Worm (Caenorhabditis elegans): ENCODE results near the gene pelo-1.

The pelo-1 gene

DNA sequence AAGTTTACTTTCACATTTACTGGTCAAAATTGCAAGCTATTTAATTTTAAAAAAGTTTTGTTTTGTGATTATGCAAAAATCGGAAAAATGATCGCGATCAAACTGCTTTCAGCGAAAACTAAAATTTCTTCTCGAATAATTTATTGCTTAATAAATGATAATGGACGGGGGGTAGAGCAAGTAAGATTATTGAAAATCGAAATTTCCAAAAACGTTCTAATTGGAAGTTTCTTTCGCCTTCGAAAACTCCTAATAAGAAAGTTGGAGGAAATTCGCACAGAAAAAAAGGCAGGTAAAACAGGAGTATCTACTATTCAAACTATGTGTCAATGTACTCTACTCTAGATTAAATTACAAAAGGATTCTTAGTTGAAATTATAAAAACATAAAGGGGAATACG, 31.8 kb downstream of the pelo-1 start:
- no peak for TF ChIP-seq lin-13 (GFP tag; optimal IDR thresholded peaks at IDR 0.05)
- no peak for TF ChIP-seq lin-39 (tag; optimal IDR thresholded peaks at IDR 0.05)
- no peak for TF ChIP-seq elt-1 (tag; optimal IDR thresholded peaks at IDR 0.05)
- TF ChIP-seq alr-1 (tag; optimal IDR thresholded peaks at IDR 0.05), result no peak
- no peak for TF ChIP-seq R02D3.7 (tag; optimal IDR thresholded peaks at IDR 0.05)

DNA sequence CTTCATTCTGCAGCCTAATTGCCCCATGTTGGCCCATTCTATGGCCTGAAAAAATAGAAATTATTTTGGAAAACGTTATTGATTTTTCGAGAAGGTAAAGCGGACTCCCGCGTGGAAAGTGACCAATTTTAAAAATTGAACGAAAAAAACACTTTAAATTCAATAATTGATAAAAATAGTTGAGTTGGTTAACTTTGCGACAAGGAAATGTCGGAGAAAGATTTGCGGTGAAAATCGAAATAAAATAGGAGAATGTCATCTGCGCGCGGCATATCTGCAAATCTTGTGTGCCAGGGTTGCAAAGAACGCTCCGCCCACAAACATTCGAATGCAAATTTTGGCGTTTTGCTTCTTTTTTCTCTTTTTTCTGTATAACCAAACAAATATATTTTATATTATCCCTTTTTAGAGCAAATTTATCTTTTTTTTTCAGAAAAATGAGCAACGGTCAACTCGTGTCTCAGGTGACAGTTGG, 33.1 kb downstream of the pelo-1 start, which contains the start of the genes rnf-121 and C16C10.4:
rnf-121 (minus strand) TSS at position 51 of the 475 bp plus-strand sequence.
C16C10.4 (plus strand) TSS at position 434 of the 475 bp plus-strand sequence.
- TF ChIP-seq mab-5 (tag; optimal IDR thresholded peaks at IDR 0.05) (peak; percentile 69), nhr-12 (tag; optimal IDR thresholded peaks at IDR 0.05) (no peak), nhr-237 (tag; optimal IDR thresholded peaks at IDR 0.05) (no peak), crh-2 (tag; optimal IDR thresholded peaks at IDR 0.05) (no peak), sem-4 (tag; optimal IDR thresholded peaks at IDR 0.05) (peak; percentile 45), ztf-11 (tag; optimal IDR thresholded peaks at IDR 0.05) (peak; percentile 16), nhr-11 (tag; optimal IDR thresholded peaks at IDR 0.05) (no peak), lin-39 (tag; optimal IDR thresholded peaks at IDR 0.05) (no peak), egl-27 (tag; optimal IDR thresholded peaks at IDR 0.05) (peak; percentile 23), ama-1 (optimal IDR thresholded peaks at IDR 0.05) (no peak), gmeb-1 (tag; optimal IDR thresholded peaks at IDR 0.05) (peak; percentile 78), skn-1 (tag; optimal IDR thresholded peaks at IDR 0.05) (peak; percentile 11), lin-13 (GFP tag; optimal IDR thresholded peaks at IDR 0.05) (peak; percentile 56), nhr-23 (tag; optimal IDR thresholded peaks at IDR 0.05) (no peak), ztf-4 (tag; optimal IDR thresholded peaks at IDR 0.05) (peak; percentile 16), nhr-25 (tag; optimal IDR thresholded peaks at IDR 0.05) (no peak), fos-1 (tag; optimal IDR thresholded peaks at IDR 0.05) (peak; percentile 1), nhr-129 (tag; optimal IDR thresholded peaks at IDR 0.05) (peak; percentile 73), ZK546.5 (tag; optimal IDR thresholded peaks at IDR 0.05) (no peak), F13H6.1 (tag; optimal IDR thresholded peaks at IDR 0.05) (no peak), R02D3.7 (tag; optimal IDR thresholded peaks at IDR 0.05) (peak; percentile 31), snpc-4 (tag; optimal IDR thresholded peaks at IDR 0.05) (no peak), peb-1 (tag; optimal IDR thresholded peaks at IDR 0.05) (no peak), nhr-77 (tag; optimal IDR thresholded peaks at IDR 0.05) (no peak), Y55F3AM.14 (GFP tag; optimal IDR thresholded peaks at IDR 0.05) (no peak), aly-2 (tag; optimal IDR thresholded peaks at IDR 0.05) (no peak), lin-11 (tag; optimal IDR thresholded peaks at IDR 0.05) (peak; percentile 52), alr-1 (tag; optimal IDR thresholded peaks at IDR 0.05) (no peak), elt-1 (tag; optimal IDR thresholded peaks at IDR 0.05) (no peak), C34F6.9 (tag; optimal IDR thresholded peaks at IDR 0.05) (peak; percentile 76), unc-62 (GFP tag; optimal IDR thresholded peaks at IDR 0.05) (no peak), dmd-4 (tag; optimal IDR thresholded peaks at IDR 0.05) (no peak), unc-39 (tag; optimal IDR thresholded peaks at IDR 0.05) (no peak), ceh-82 (tag; optimal IDR thresholded peaks at IDR 0.05) (no peak), lsy-2 (tag; optimal IDR thresholded peaks at IDR 0.05) (peak; percentile 58 to 79), ztf-1 (GFP tag; conservative IDR thresholded peaks at IDR 0.05) (no peak), ceh-16 (tag; optimal IDR thresholded peaks at IDR 0.05) (no peak), mdl-1 (tag; optimal IDR thresholded peaks at IDR 0.05) (no peak), elt-3 (tag; optimal IDR thresholded peaks at IDR 0.05) (no peak), nhr-6 (tag; optimal IDR thresholded peaks at IDR 0.05) (no peak), sma-9 (GFP tag; optimal IDR thresholded peaks at IDR 0.05) (no peak), sma-9 (tag; optimal IDR thresholded peaks at IDR 0.05) (no peak), nhr-10 (tag; optimal IDR thresholded peaks at IDR 0.05) (no peak), mbf-1 (tag; optimal IDR thresholded peaks at IDR 0.05) (no peak), blmp-1 (tag; optimal IDR thresholded peaks at IDR 0.05; ENCODE audit: insufficient read depth) (no peak), zag-1 (tag; optimal IDR thresholded peaks at IDR 0.05) (no peak), nhr-21 (tag; optimal IDR thresholded peaks at IDR 0.05) (no peak), sma-3 (GFP tag; optimal IDR thresholded peaks at IDR 0.05) (peak; percentile 73), unc-55 (GFP tag; optimal IDR thresholded peaks at IDR 0.05) (peak; percentile 72)

Measured in whole organism, L2 larva.